Fruit fly (Drosophila melanogaster): ENCODE measurements around the gene Raf.

The Raf gene

dm6 chrX:2293294-2293988 lies 1.8 kb upstream of the Raf start, which contains the start of gene CG2865 (continued):
- TF ChIP-seq CG13775 (GFP tag; optimal IDR thresholded peaks at IDR 0.05): peak; percentile 92
- peak; percentile 79 for TF ChIP-seq ap (GFP tag; IDR thresholded peaks at IDR 0.05)
- peak; percentile 90 for TF ChIP-seq so (GFP tag; IDR thresholded peaks at IDR 0.05)
- TF ChIP-seq CG2129 (GFP tag; IDR thresholded peaks at IDR 0.05; ENCODE audit: partially characterized antibody): no peak
- peak; percentile 71 for TF ChIP-seq toy (GFP tag; IDR thresholded peaks at IDR 0.05)
- peak; percentile 85 for TF ChIP-seq CG8089 (GFP tag; optimal IDR thresholded peaks at IDR 0.05)
- peak; percentile 93 for TF ChIP-seq CG1529 (GFP tag; optimal IDR thresholded peaks at IDR 0.05)
- TF ChIP-seq NfI (GFP tag; optimal IDR thresholded peaks at IDR 0.05): peak; percentile 95
- TF ChIP-seq fru (optimal IDR thresholded peaks at IDR 0.05): no peak
- TF ChIP-seq CG17568 (GFP tag; optimal IDR thresholded peaks at IDR 0.05): peak; percentile 95
- TF ChIP-seq sima (GFP tag; optimal IDR thresholded peaks at IDR 0.05): peak; percentile 74
- TF ChIP-seq CG10274 (GFP tag; optimal IDR thresholded peaks at IDR 0.05): peak; percentile 79
- TF ChIP-seq Gug (GFP tag; IDR thresholded peaks at IDR 0.05): peak; percentile 55; the same call in 2 of the 4 replicates
- no peak for TF ChIP-seq cad (GFP tag; optimal IDR thresholded peaks at IDR 0.05)
- TF ChIP-seq sim (GFP tag; IDR thresholded peaks at IDR 0.05): peak; percentile 77; the same call in 1 of the 2 replicates
- TF ChIP-seq Atf3 (GFP tag; optimal IDR thresholded peaks at IDR 0.05): peak; percentile 77
- 0 out of 2 replicates have a peak, but pooled peaks have one; percentile 34 for TF ChIP-seq ham (GFP tag; IDR thresholded peaks at IDR 0.05)
- peak; percentile 70 for TF ChIP-seq tup (GFP tag; optimal IDR thresholded peaks at IDR 0.05)
- TF ChIP-seq btn (GFP tag; optimal IDR thresholded peaks at IDR 0.05): peak; percentile 68
- peak; percentile 93 for TF ChIP-seq CG15696 (tag; optimal IDR thresholded peaks at IDR 0.05)
- TF ChIP-seq pros (GFP tag; optimal IDR thresholded peaks at IDR 0.05): peak; percentile 93
- peak; percentile 84 for TF ChIP-seq al (GFP tag; IDR thresholded peaks at IDR 0.05)
- peak; percentile 91 for TF ChIP-seq ind (GFP tag; optimal IDR thresholded peaks at IDR 0.05)
- no peak for TF ChIP-seq h (optimal IDR thresholded peaks at IDR 0.05)
- peak in 1 of 3 experiments; percentile 90 for TF ChIP-seq Stat92E (GFP tag; optimal IDR thresholded peaks at IDR 0.05)
- TF ChIP-seq CG9932 (GFP tag; IDR thresholded peaks at IDR 0.05): peak; percentile 86
- TF ChIP-seq zfh1 (GFP tag; IDR thresholded peaks at IDR 0.05): no peak; the same call in none of the 3 replicates
- TF ChIP-seq CG3065 (GFP tag; optimal IDR thresholded peaks at IDR 0.05): peak; percentile 62
- no peak for TF ChIP-seq sna (GFP tag; IDR thresholded peaks at IDR 0.05; ENCODE audit: partially characterized antibody)
- TF ChIP-seq pan (optimal IDR thresholded peaks at IDR 0.05): no peak
- TF ChIP-seq pan (GFP tag; optimal IDR thresholded peaks at IDR 0.05 in 1 of 2, IDR thresholded peaks at IDR 0.05 in 1 of 2): peak in 1 of 2 experiments; percentile 88
- TF ChIP-seq dmrt11E (tag; optimal IDR thresholded peaks at IDR 0.05): peak; percentile 92
- TF ChIP-seq Fer1 (GFP tag; optimal IDR thresholded peaks at IDR 0.05): peak; percentile 98
- peak; percentile 97 for TF ChIP-seq BtbVII (GFP tag; optimal IDR thresholded peaks at IDR 0.05)
- peak; percentile 83 for TF ChIP-seq Taf1 (GFP tag; IDR thresholded peaks at IDR 0.05)
- no peak for TF ChIP-seq Elba2 (GFP tag; optimal IDR thresholded peaks at IDR 0.05)
- TF ChIP-seq mirr (GFP tag; optimal IDR thresholded peaks at IDR 0.05): peak; percentile 96
- TF ChIP-seq CG17359 (tag; optimal IDR thresholded peaks at IDR 0.05): peak; percentile 94
- peak; percentile 93 for TF ChIP-seq Atf6 (GFP tag; IDR thresholded peaks at IDR 0.05)
- TF ChIP-seq CG32772 (GFP tag; IDR thresholded peaks at IDR 0.05): peak; percentile 80
- TF ChIP-seq CG15479 (GFP tag; optimal IDR thresholded peaks at IDR 0.05): peak; percentile 77
- TF ChIP-seq CG18619 (GFP tag; optimal IDR thresholded peaks at IDR 0.05): peak; percentile 94
- TF ChIP-seq slbo (GFP tag; IDR thresholded peaks at IDR 0.05): peak; percentile 88
- TF ChIP-seq CG1024 (GFP tag; IDR thresholded peaks at IDR 0.05): peak; percentile 28; the same call in 1 of the 2 replicates
- peak in 1 of 3 experiments; percentile 94 for TF ChIP-seq lola (GFP tag; optimal IDR thresholded peaks at IDR 0.05)
- TF ChIP-seq vnd (GFP tag; IDR thresholded peaks at IDR 0.05; ENCODE audit: partially characterized antibody): no peak
- TF ChIP-seq CG12104 (GFP tag; optimal IDR thresholded peaks at IDR 0.05): peak; percentile 94
- TF ChIP-seq twi (tag; optimal IDR thresholded peaks at IDR 0.05): peak; percentile 91
- peak; percentile 94 for TF ChIP-seq nau (GFP tag; optimal IDR thresholded peaks at IDR 0.05)
- peak; percentile 89 for TF ChIP-seq CG2202 (tag; optimal IDR thresholded peaks at IDR 0.05)
